Worm (Caenorhabditis elegans) whole organism, L4/young adult: ENCODE data around the gene bus-18.

Source experiments
- W03F9.2 ChIP-seq: fragments of 150-350 bp; optimal IDR thresholded peaks from 2 replicates; lab custom pipeline; 2014; ENCODE audit warnings: missing biosample characterization, missing genetic modification characterization
- dao-5 ChIP-seq: sonication (generic microtip); optimal IDR thresholded peaks from 2 replicates; lab custom pipeline; 2016; ENCODE audit warnings: missing genotype, missing genetic modification characterization, moderate library complexity, missing compliant biosample characterization
- him-1 ChIP-seq: sonication (generic microtip); optimal IDR thresholded peaks from 2 replicates; lab custom pipeline; 2016; ENCODE audit warnings: missing genotype, missing genetic modification reagents, missing genetic modification characterization, missing compliant biosample characterization

bus-18 gene

ce11 chrV:11795352-11795751, 21.8 kb downstream of the bus-18 start:
- TF ChIP-seq W03F9.2 (tag; lab: Kevin White, UChicago) (no peak), him-1 (tag; lab: Kevin White, UChicago) (no peak), dao-5 (tag; lab: Kevin White, UChicago) (no peak)

DNA sequence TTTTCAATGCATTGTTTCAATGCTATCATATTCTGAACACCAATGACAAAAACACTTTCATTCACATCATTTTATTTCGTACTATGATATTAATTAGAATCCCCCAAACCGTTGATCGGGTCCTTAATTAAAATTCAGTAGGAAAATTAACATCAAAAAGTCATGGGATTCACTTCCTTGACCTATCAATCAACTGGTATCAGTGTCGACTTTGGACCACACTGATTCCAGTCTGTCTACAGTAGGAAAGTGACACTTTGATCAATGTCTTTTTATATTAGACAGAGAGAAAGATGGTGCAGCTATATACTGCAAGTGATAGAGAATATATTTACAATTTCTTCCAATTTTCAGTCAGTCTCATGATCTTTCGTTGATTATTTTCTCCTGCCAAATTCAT, 22.8 kb downstream of the bus-18 start:
- no peak for TF ChIP-seq W03F9.2 (tag; lab: Kevin White, UChicago)
- no peak for TF ChIP-seq him-1 (tag; lab: Kevin White, UChicago)

DNA sequence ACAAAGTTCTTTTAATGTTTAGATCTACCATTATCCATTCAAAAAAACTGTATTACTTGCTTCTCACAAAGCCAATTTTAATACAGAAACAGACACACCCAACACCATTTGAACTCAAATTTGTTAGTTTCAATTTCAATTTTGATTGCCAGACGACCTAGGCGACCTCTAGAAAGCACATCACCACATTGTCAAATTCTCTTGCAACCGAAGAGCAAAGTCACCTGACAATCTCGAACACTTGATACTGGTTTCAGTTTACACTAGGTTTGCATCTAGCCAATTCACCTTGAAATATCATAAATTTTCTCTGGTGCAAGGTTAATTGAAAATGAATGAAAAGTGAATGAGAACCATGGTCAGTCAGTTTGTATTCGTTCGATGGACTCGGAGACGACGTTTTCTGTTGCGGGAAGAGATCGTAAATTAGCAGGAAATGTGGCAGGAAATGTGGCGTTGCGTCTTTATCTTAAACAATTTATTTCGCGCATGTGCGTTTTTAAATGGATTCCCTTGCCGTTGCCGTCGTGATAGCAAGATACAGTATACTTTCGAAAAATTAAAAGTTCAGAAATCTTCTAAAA, 23.8 kb downstream of the bus-18 start:
- TF ChIP-seq him-1 (tag; lab: Kevin White, UChicago) (no peak), W03F9.2 (tag; lab: Kevin White, UChicago) (no peak), dao-5 (tag; lab: Kevin White, UChicago) (no peak)

DNA sequence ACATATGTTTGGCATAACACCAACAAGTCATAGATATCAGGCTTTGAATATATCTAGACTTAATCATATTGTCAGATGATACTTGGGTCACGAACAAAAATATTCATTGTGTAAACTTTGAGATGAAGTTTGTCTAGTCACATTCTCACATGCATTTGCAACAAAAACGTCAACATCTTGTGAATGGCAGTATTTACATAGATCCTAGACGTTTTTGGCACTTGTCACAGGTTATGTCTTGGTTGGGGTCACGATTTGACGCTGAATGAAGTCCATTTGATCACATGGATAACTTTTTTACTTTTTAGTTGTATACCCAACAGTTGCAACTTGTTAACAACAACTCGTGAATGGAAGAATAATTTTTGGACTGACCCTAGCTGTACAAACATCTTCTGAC, 24.8 kb downstream of the bus-18 start:
- TF ChIP-seq dao-5 (tag; lab: Kevin White, UChicago) (no peak), him-1 (tag; lab: Kevin White, UChicago) (no peak), W03F9.2 (tag; lab: Kevin White, UChicago) (no peak)

ce11 chrV:11799252-11799822, 25.8 kb downstream of the bus-18 start:
- no peak for TF ChIP-seq him-1 (tag; lab: Kevin White, UChicago)
- no peak for TF ChIP-seq dao-5 (tag; lab: Kevin White, UChicago)
- TF ChIP-seq W03F9.2 (tag; lab: Kevin White, UChicago) = no peak

- no peak for TF ChIP-seq dao-5 (tag; lab: Kevin White, UChicago)
- TF ChIP-seq him-1 (tag; lab: Kevin White, UChicago) = no peak
- no peak for TF ChIP-seq W03F9.2 (tag; lab: Kevin White, UChicago)
These were observed 27.0 kb downstream of the bus-18 start for ce11 chrV:11800486-11800885.

ce11 chrV:11801076-11801849, 27.7 kb downstream of the bus-18 start:
- TF ChIP-seq dao-5 (tag; lab: Kevin White, UChicago) (no peak), W03F9.2 (tag; lab: Kevin White, UChicago) (no peak), him-1 (tag; lab: Kevin White, UChicago) (no peak)

DNA sequence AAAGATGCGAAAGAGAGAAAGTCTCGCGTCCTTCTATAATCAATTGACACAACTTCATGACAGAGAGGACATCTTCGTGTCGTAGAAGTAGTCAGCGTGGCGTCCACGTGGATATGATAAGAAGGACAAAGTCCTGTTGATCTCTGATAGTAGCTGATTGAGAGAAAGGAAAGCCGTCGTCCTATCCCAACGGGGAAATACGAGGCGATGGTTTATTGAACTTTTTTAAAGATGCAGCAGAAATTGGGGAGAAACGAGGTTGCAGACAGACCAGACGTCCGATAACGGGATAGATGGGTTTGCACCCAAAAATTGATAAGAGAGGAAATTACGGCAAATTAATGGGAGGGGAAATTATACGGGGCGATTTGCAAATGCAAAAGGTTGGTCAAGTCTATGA, 29.0 kb downstream of the bus-18 start:
- TF ChIP-seq him-1 (tag; lab: Kevin White, UChicago) (no peak), dao-5 (tag; lab: Kevin White, UChicago) (no peak), W03F9.2 (tag; lab: Kevin White, UChicago) (no peak)

ce11 chrV:11803518-11803994, 30.0 kb downstream of the bus-18 start:
- TF ChIP-seq him-1 (tag; lab: Kevin White, UChicago) (no peak), W03F9.2 (tag; lab: Kevin White, UChicago) (no peak), dao-5 (tag; lab: Kevin White, UChicago) (no peak)

- no peak for TF ChIP-seq dao-5 (tag; lab: Kevin White, UChicago)
- no peak for TF ChIP-seq him-1 (tag; lab: Kevin White, UChicago)
- TF ChIP-seq W03F9.2 (tag; lab: Kevin White, UChicago) = no peak
These were observed 36.4 kb downstream of the bus-18 start for ce11 chrV:11809935-11810334.

ce11 chrV:11811921-11812320, 38.4 kb downstream of the bus-18 start, which contains the start of gene D2023.3:
Gene D2023.3 (minus strand): TSS chrV:11812021.
- TF ChIP-seq W03F9.2 (tag; lab: Kevin White, UChicago) = no peak
- TF ChIP-seq him-1 (tag; lab: Kevin White, UChicago) = no peak
- no peak for TF ChIP-seq dao-5 (tag; lab: Kevin White, UChicago)

ce11 chrV:11815566-11815965, 42.0 kb downstream of the bus-18 start:
- TF ChIP-seq him-1 (tag; lab: Kevin White, UChicago) (no peak), dao-5 (tag; lab: Kevin White, UChicago) (no peak), W03F9.2 (tag; lab: Kevin White, UChicago) (no peak)

ce11 chrV:11817263-11817726, 43.8 kb downstream of the bus-18 start:
- TF ChIP-seq him-1 (tag; lab: Kevin White, UChicago) = no peak
